Worm (Caenorhabditis elegans): Measurements from ENCODE around the gene C25F9.15.

- TF ChIP-seq ceh-9 (tag; optimal IDR thresholded peaks at IDR 0.05) (no peak), aly-2 (tag; optimal IDR thresholded peaks at IDR 0.05) (no peak), ztf-11 (tag; optimal IDR thresholded peaks at IDR 0.05) (no peak), lsy-12 (tag; optimal IDR thresholded peaks at IDR 0.05) (no peak), zag-1 (tag; optimal IDR thresholded peaks at IDR 0.05) (no peak), nhr-43 (tag; optimal IDR thresholded peaks at IDR 0.05; ENCODE audit: poor library complexity, severe bottlenecking) (no peak)
Observed at ce11 chrV:19462020-19462419, 44.1 kb downstream of the C25F9.15 start, which contains the start of gene Y43F8B.15.
